Fruit fly (Drosophila melanogaster) S2 (cell line): ENCODE measurements around the gene O-fut2.

Experiments
- CG8478 ChIP-seq: fragments of >200 bp; optimal IDR thresholded peaks from 2 replicates; lab custom pipeline; 2018
- CTCF ChIP-seq, 2 experiments: fragments of >200 bp; optimal IDR thresholded peaks; 2 replicates each; lab custom pipeline; 2018

- TF ChIP-seq CTCF (optimal IDR thresholded peaks at IDR 0.05; lab: Kevin White, UChicago) (no peak), CG8478 (lab: Kevin White, UChicago) (no peak)
These were observed 14.6 kb upstream of the O-fut2 start for dm6 chrX:1480426-1480825.
